Worm (Caenorhabditis elegans) whole organism, late embryonic: ENCODE measurements around the gene emre-1.

Experiments used
- ama-1 ChIP-seq: fragments of 150-350 bp; optimal IDR thresholded peaks from 2 replicates; lab custom pipeline; 2014
- ceh-9 ChIP-seq: sonication (generic microtip); optimal IDR thresholded peaks from 2 replicates; lab custom pipeline; 2016; ENCODE audit warnings: mild to moderate bottlenecking, missing genetic modification characterization, inconsistent platforms, missing compliant biosample characterization
- ets-4 ChIP-seq: sonication (generic microtip); optimal IDR thresholded peaks from 2 replicates; lab custom pipeline; 2016; ENCODE audit warnings: missing genetic modification characterization, missing compliant biosample characterization
- hlh-30 ChIP-seq: sonication (generic microtip); optimal IDR thresholded peaks from 2 replicates; lab custom pipeline; 2017; ENCODE audit warnings: antibody characterized with exemption, missing genetic modification characterization, missing compliant biosample characterization; ENCODE audit not compliant: insufficient read depth
- lim-6 ChIP-seq: sonication (generic microtip); optimal IDR thresholded peaks from 2 replicates; lab custom pipeline; 2016; ENCODE audit warnings: missing genetic modification characterization, missing compliant biosample characterization
- ttx-3 ChIP-seq: sonication (generic microtip); optimal IDR thresholded peaks from 2 replicates; lab custom pipeline; 2016; ENCODE audit warnings: missing genetic modification reagents, missing genetic modification characterization, missing compliant biosample characterization

DNA sequence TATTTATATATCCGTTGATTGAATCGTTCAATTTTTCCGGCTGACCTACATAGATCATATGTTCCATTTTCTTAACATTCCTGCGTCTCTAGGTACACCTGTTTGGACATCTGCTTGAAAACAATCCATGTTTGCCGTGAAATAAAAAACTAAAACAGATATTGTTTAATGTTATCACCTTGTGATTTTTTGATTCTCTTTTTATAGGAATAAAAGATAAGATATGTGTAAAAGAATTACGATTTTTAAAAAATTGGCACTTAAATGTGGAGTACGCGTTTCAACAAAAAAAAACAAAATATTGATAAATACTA, 32.2 kb upstream of the emre-1 start:
- TF ChIP-seq lim-6 (tag; lab: Kevin White, UChicago) (no peak), hlh-30 (no peak), ceh-9 (tag; lab: Kevin White, UChicago) (no peak), ttx-3 (tag; lab: Kevin White, UChicago) (no peak), ama-1 (lab: Kevin White, UChicago) (no peak), ets-4 (tag; lab: Kevin White, UChicago) (no peak)
